Fruit fly (Drosophila melanogaster) Kc167 (cell line): Measurements from ENCODE around the gene CG32295.

Source experiments
- Myc ChIP-seq: fragments of >200 bp; optimal IDR thresholded peaks from 2 replicates; lab custom pipeline; 2017; ENCODE audit warnings: missing external identifiers
- Sin3A ChIP-seq: fragments of >200 bp; optimal IDR thresholded peaks from 2 replicates; lab custom pipeline; 2018; ENCODE audit warnings: missing external identifiers
- h ChIP-seq: fragments of >200 bp; optimal IDR thresholded peaks from 3 replicates; lab custom pipeline; 2018; ENCODE audit warnings: missing external identifiers
- insv ChIP-seq: fragments of >200 bp; optimal IDR thresholded peaks from 3 replicates; lab custom pipeline; 2018; ENCODE audit warnings: missing external identifiers
- psq ChIP-seq: fragments of >200 bp; optimal IDR thresholded peaks from 2 replicates; lab custom pipeline; 2017; ENCODE audit warnings: missing external identifiers
- ttk ChIP-seq: sonication (Bioruptor generic); optimal IDR thresholded peaks from 2 replicates; lab custom pipeline; 2017; ENCODE audit warnings: missing external identifiers

The CG32295 gene

dm6 chr3L:2526873-2527272, at the start of gene CG32295:
Gene CG32295, minus strand, starts transcription at chr3L:2526973.
- TF ChIP-seq ttk (no peak), Myc (lab: Kevin White, UChicago) (no peak), h (lab: Kevin White, UChicago) (no peak), insv (lab: Kevin White, UChicago) (no peak), psq (lab: Kevin White, UChicago) (no peak), Sin3A (lab: Kevin White, UChicago) (no peak)

- TF ChIP-seq psq (lab: Kevin White, UChicago) (no peak), h (lab: Kevin White, UChicago) (no peak), Myc (lab: Kevin White, UChicago) (no peak), insv (lab: Kevin White, UChicago) (no peak), ttk (no peak), Sin3A (lab: Kevin White, UChicago) (no peak)
Observed at dm6 chr3L:2575240-2575639, 48.5 kb upstream of the CG32295 start.

- no peak for TF ChIP-seq psq (lab: Kevin White, UChicago)
Observed at dm6 chr3L:2574716-2575115, 47.9 kb upstream of the CG32295 start.

- TF ChIP-seq psq (lab: Kevin White, UChicago) = no peak
- TF ChIP-seq insv (lab: Kevin White, UChicago) = no peak
Observed at dm6 chr3L:2572907-2573591, 46.3 kb upstream of the CG32295 start.

- no peak for TF ChIP-seq Sin3A (lab: Kevin White, UChicago)
Observed at dm6 chr3L:2571975-2572374, 45.2 kb upstream of the CG32295 start.

- TF ChIP-seq Myc (lab: Kevin White, UChicago) (no peak), insv (lab: Kevin White, UChicago) (no peak), h (lab: Kevin White, UChicago) (no peak), ttk (no peak), psq (lab: Kevin White, UChicago) (no peak), Sin3A (lab: Kevin White, UChicago) (no peak)
Observed at dm6 chr3L:2570269-2570723, 43.5 kb upstream of the CG32295 start.

dm6 chr3L:2568274-2568673, 41.5 kb upstream of the CG32295 start:
- no peak for TF ChIP-seq Sin3A (lab: Kevin White, UChicago)
- no peak for TF ChIP-seq ttk
- no peak for TF ChIP-seq insv (lab: Kevin White, UChicago)
- no peak for TF ChIP-seq Myc (lab: Kevin White, UChicago)
- no peak for TF ChIP-seq psq (lab: Kevin White, UChicago)
- TF ChIP-seq h (lab: Kevin White, UChicago) = no peak

- peak; percentile 10 for TF ChIP-seq h (lab: Kevin White, UChicago)
- no peak for TF ChIP-seq ttk
- peak; percentile 62 for TF ChIP-seq insv (lab: Kevin White, UChicago)
Observed at dm6 chr3L:2567050-2567609, 40.4 kb upstream of the CG32295 start.

dm6 chr3L:2566029-2566428, 39.3 kb upstream of the CG32295 start:
- TF ChIP-seq Myc (lab: Kevin White, UChicago) = no peak
- TF ChIP-seq psq (lab: Kevin White, UChicago) = no peak
- no peak for TF ChIP-seq h (lab: Kevin White, UChicago)
- no peak for TF ChIP-seq insv (lab: Kevin White, UChicago)

- no peak for TF ChIP-seq ttk
- TF ChIP-seq insv (lab: Kevin White, UChicago) = no peak
- TF ChIP-seq h (lab: Kevin White, UChicago) = no peak
Observed at dm6 chr3L:2555670-2556069, 28.9 kb upstream of the CG32295 start.

- TF ChIP-seq Sin3A (lab: Kevin White, UChicago) (no peak), psq (lab: Kevin White, UChicago) (peak; percentile 74), insv (lab: Kevin White, UChicago) (no peak)
Observed at dm6 chr3L:2554118-2554814, 27.5 kb upstream of the CG32295 start, which contains the start of gene Spn. Gene Spn, minus strand, starts transcription at chr3L:2554292.

dm6 chr3L:2552844-2553839, 26.4 kb upstream of the CG32295 start:
- TF ChIP-seq psq (lab: Kevin White, UChicago) (peak; percentile 66), Sin3A (lab: Kevin White, UChicago) (no peak), insv (lab: Kevin White, UChicago) (no peak)
